Worm (Caenorhabditis elegans): ENCODE data around the gene Y57G11B.5.

- TF ChIP-seq ama-1 (optimal IDR thresholded peaks at IDR 0.05), result no peak
- no peak for TF ChIP-seq hmg-4 (GFP tag; optimal IDR thresholded peaks at IDR 0.05)
- no peak for TF ChIP-seq F13C5.2 (tag; optimal IDR thresholded peaks at IDR 0.05)
- no peak for TF ChIP-seq ets-7 (tag; optimal IDR thresholded peaks at IDR 0.05)
- TF ChIP-seq tbx-37 (GFP tag; conservative IDR thresholded peaks at IDR 0.05), result no peak
- no peak for TF ChIP-seq sea-1 (GFP tag; conservative IDR thresholded peaks at IDR 0.05)
- no peak for TF ChIP-seq scrt-1 (GFP tag; IDR thresholded peaks at IDR 0.05)
- TF ChIP-seq aly-1 (tag; optimal IDR thresholded peaks at IDR 0.05), result no peak
- no peak for TF ChIP-seq tra-4 (tag; optimal IDR thresholded peaks at IDR 0.05)
- TF ChIP-seq B0310.2 (tag; optimal IDR thresholded peaks at IDR 0.05), result no peak
- no peak for TF ChIP-seq ceh-36 (tag; optimal IDR thresholded peaks at IDR 0.05)
- TF ChIP-seq flt-1 (GFP tag; IDR thresholded peaks at IDR 0.05), result no peak
- no peak for TF ChIP-seq hmbx-1 (tag; optimal IDR thresholded peaks at IDR 0.05)
These were observed 25.3 kb upstream of the Y57G11B.5 start, which contains the start of gene T27E7.9 for ce11 chrIV:14549308-14549707.

Data from whole organism, early embryonic.